Worm (Caenorhabditis elegans) whole organism, L4 larva: ENCODE data around the gene tor-1.

Source experiments
- ama-1 ChIP-seq: fragments of 150-350 bp; optimal IDR thresholded peaks from 2 replicates; lab custom pipeline; 2014; ENCODE audit warnings: inconsistent platforms, mixed read lengths
- fkh-10 ChIP-seq: fragments of 150-350 bp; optimal IDR thresholded peaks from 2 replicates; lab custom pipeline; 2014; ENCODE audit warnings: missing biosample characterization, missing genetic modification reagents, missing genetic modification characterization
- lin-39 ChIP-seq: fragments of 150-350 bp; optimal IDR thresholded peaks from 2 replicates; lab custom pipeline; 2014; ENCODE audit warnings: missing biosample characterization, missing genetic modification reagents, missing genetic modification characterization
- snpc-4 ChIP-seq: fragments of 150-350 bp; optimal IDR thresholded peaks from 2 replicates; lab custom pipeline; 2014; ENCODE audit warnings: missing biosample characterization, missing genetic modification characterization

- no peak for TF ChIP-seq ama-1
- no peak for TF ChIP-seq lin-39 (tag; lab: Kevin White, UChicago)
- TF ChIP-seq snpc-4, result no peak
- TF ChIP-seq fkh-10 (GFP tag; lab: Kevin White, UChicago), result no peak
Measured at ce11 chrIV:14015844-14016243, 30.2 kb upstream of the tor-1 start, which contains the start of gene srw-63.
